Worm (Caenorhabditis elegans) whole organism, late embryonic: ENCODE data around the gene F58B3.4.

Experiments used
- ceh-22 ChIP-seq: sonication (generic microtip); optimal IDR thresholded peaks from 2 replicates; lab custom pipeline; 2017; ENCODE audit warnings: missing biosample characterization, missing genetic modification characterization
- lim-6 ChIP-seq: sonication (generic microtip); optimal IDR thresholded peaks from 2 replicates; lab custom pipeline; 2016; ENCODE audit warnings: missing genetic modification characterization, missing compliant biosample characterization
- nhr-11 ChIP-seq: fragments of 150-350 bp; optimal IDR thresholded peaks from 2 replicates; lab custom pipeline; 2014; ENCODE audit warnings: missing biosample characterization, missing genetic modification characterization
- sox-4 ChIP-seq: sonication (generic microtip); optimal IDR thresholded peaks from 2 replicates; lab custom pipeline; 2017; ENCODE audit warnings: mild to moderate bottlenecking, missing genetic modification characterization, inconsistent platforms, missing compliant biosample characterization

ce11 chrIV:11599717-11600116 is 31.9 kb downstream of the F58B3.4 start:
- no peak for TF ChIP-seq ceh-22 (tag; lab: Kevin White, UChicago)
- TF ChIP-seq nhr-11 (tag; lab: Kevin White, UChicago) = no peak
- no peak for TF ChIP-seq lim-6 (tag; lab: Kevin White, UChicago)
- TF ChIP-seq sox-4 (tag; lab: Kevin White, UChicago) = no peak
